Fruit fly (Drosophila melanogaster) whole organism, embryonic: ENCODE data around the gene CG5050.

ENCODE experiments used
- CG10321 ChIP-seq: fragments of 200-800 bp; sonication (Bioruptor generic); IDR thresholded peaks from 2 replicates; pipeline ENCODE4 v1.3.6; 2022; ENCODE audit warnings: missing biosample characterization, missing genetic modification characterization
- CG10654 ChIP-seq: fragments of 200-800 bp; sonication (Bioruptor generic); optimal IDR thresholded peaks from 2 replicates; lab custom pipeline; 2016; ENCODE audit warnings: missing biosample characterization, missing genetic modification characterization
- CG10979 ChIP-seq: fragments of 200-800 bp; sonication (Bioruptor generic); optimal IDR thresholded peaks from 2 replicates; lab custom pipeline; 2018; ENCODE audit warnings: missing biosample characterization, mild to moderate bottlenecking, missing genetic modification characterization, moderate library complexity
- CG11093 ChIP-seq: fragments of 200-800 bp; sonication (Bioruptor generic); IDR thresholded peaks from 3 replicates; pipeline ENCODE4 v1.3.6; 2022; ENCODE audit warnings: missing biosample characterization, missing genetic modification characterization
- CG12236 ChIP-seq: fragments of 200-800 bp; sonication (Bioruptor generic); optimal IDR thresholded peaks from 2 replicates; lab custom pipeline; 2016; ENCODE audit warnings: missing biosample characterization, missing genetic modification characterization
- CG12744 ChIP-seq: fragments of 200-800 bp; sonication (Bioruptor generic); optimal IDR thresholded peaks from 2 replicates; lab custom pipeline; 2016; ENCODE audit warnings: missing biosample characterization, missing genetic modification characterization
- CG13123 ChIP-seq: fragments of 200-800 bp; sonication (Bioruptor generic); optimal IDR thresholded peaks from 2 replicates; lab custom pipeline; 2016; ENCODE audit warnings: missing biosample characterization, missing genetic modification characterization
- CG15011 ChIP-seq: fragments of 200-800 bp; sonication (Bioruptor generic); optimal IDR thresholded peaks from 3 replicates; lab custom pipeline; 2018; ENCODE audit warnings: missing biosample characterization, mild to moderate bottlenecking, missing genetic modification characterization
- CG1647 ChIP-seq: fragments of 200-800 bp; sonication (Bioruptor generic); optimal IDR thresholded peaks from 3 replicates; lab custom pipeline; 2016; ENCODE audit warnings: missing biosample characterization, missing genetic modification characterization
- CG17385 ChIP-seq: fragments of 200-800 bp; sonication (Bioruptor generic); optimal IDR thresholded peaks from 3 replicates; lab custom pipeline; 2018; ENCODE audit warnings: missing biosample characterization, mild to moderate bottlenecking, missing genetic modification characterization
- CG18262 ChIP-seq: fragments of 200-800 bp; optimal IDR thresholded peaks from 3 replicates; lab custom pipeline; 2019; ENCODE audit warnings: missing biosample characterization, mild to moderate bottlenecking, missing genetic modification characterization, moderate library complexity
- CG2712 ChIP-seq: fragments of 200-800 bp; optimal IDR thresholded peaks from 3 replicates; lab custom pipeline; 2019; ENCODE audit warnings: missing biosample characterization, mild to moderate bottlenecking, missing genetic modification characterization, moderate library complexity
- CG31441 ChIP-seq: fragments of 200-800 bp; sonication (Bioruptor generic); IDR thresholded peaks from 2 replicates; pipeline ENCODE4 v1.3.6; 2022; ENCODE audit warnings: missing biosample characterization, missing genetic modification characterization
- CG4707 ChIP-seq: fragments of 200-800 bp; sonication (Bioruptor generic); optimal IDR thresholded peaks from 2 replicates; lab custom pipeline; 2018; ENCODE audit warnings: missing biosample characterization, mild to moderate bottlenecking, missing genetic modification characterization, moderate library complexity
- CG5180 ChIP-seq: fragments of 200-800 bp; sonication (Bioruptor generic); optimal IDR thresholded peaks from 3 replicates; lab custom pipeline; 2017; ENCODE audit warnings: missing biosample characterization, missing genetic modification characterization, mild to moderate bottlenecking, moderate library complexity, missing genetic modification reagents
- CG6689 ChIP-seq: fragments of 200-800 bp; sonication (Bioruptor generic); IDR thresholded peaks from 2 replicates; pipeline ENCODE4 v1.3.6; 2022; ENCODE audit warnings: missing biosample characterization, missing genetic modification characterization
- CG6813 ChIP-seq: fragments of 200-800 bp; sonication (Bioruptor generic); optimal IDR thresholded peaks from 2 replicates; lab custom pipeline; 2017; ENCODE audit warnings: missing biosample characterization, missing genetic modification characterization, mild to moderate bottlenecking, moderate library complexity, missing genetic modification reagents
- CG8478 ChIP-seq: fragments of >200 bp; optimal IDR thresholded peaks from 2 replicates; lab custom pipeline; 2018
- CG9797 ChIP-seq: fragments of 200-800 bp; sonication (Bioruptor generic); optimal IDR thresholded peaks from 3 replicates; lab custom pipeline; 2018; ENCODE audit warnings: missing biosample characterization, mild to moderate bottlenecking, missing genetic modification characterization
- D ChIP-seq, 2 experiments: fragments of 200-800 bp in 1 of 2; fragments of >200 bp in 1 of 2; sonication (Bioruptor generic) in 1 of 2; optimal IDR thresholded peaks; 2 replicates in 1 of 2; 3 replicates in 1 of 2; lab custom pipeline; 2017; ENCODE audit warnings: mild to moderate bottlenecking in 1 of 2, missing biosample characterization in 1 of 2, missing genetic modification characterization in 1 of 2, missing genetic modification reagents in 1 of 2
- D19A ChIP-seq: fragments of 200-800 bp; optimal IDR thresholded peaks from 3 replicates; lab custom pipeline; 2019; ENCODE audit warnings: missing biosample characterization, mild to moderate bottlenecking, missing genetic modification characterization, moderate library complexity
- Dp ChIP-seq: fragments of 200-800 bp; sonication (Bioruptor generic); optimal IDR thresholded peaks from 2 replicates; lab custom pipeline; 2018; ENCODE audit warnings: missing biosample characterization, mild to moderate bottlenecking, missing genetic modification characterization, moderate library complexity
- HLHmδ ChIP-seq: fragments of 200-800 bp; sonication (Bioruptor generic); optimal IDR thresholded peaks from 2 replicates; lab custom pipeline; 2018; ENCODE audit warnings: missing biosample characterization, mild to moderate bottlenecking, missing genetic modification characterization, moderate library complexity
- Kr ChIP-seq: fragments of 200-800 bp; sonication (Bioruptor generic); optimal IDR thresholded peaks from 2 replicates; lab custom pipeline; 2017; ENCODE audit warnings: missing biosample characterization, mild to moderate bottlenecking, missing genetic modification characterization
- Lim3 ChIP-seq: fragments of 200-800 bp; sonication (Bioruptor generic); IDR thresholded peaks from 2 replicates; pipeline ENCODE4 v1.3.6; 2022; ENCODE audit warnings: missing biosample characterization, missing genetic modification characterization
- Mad ChIP-seq: fragments of 200-800 bp; sonication (Bioruptor generic); optimal IDR thresholded peaks from 2 replicates; lab custom pipeline; 2016; ENCODE audit warnings: missing biosample characterization, missing genetic modification characterization
- NK7.1 ChIP-seq: fragments of 200-800 bp; sonication (Bioruptor generic); optimal IDR thresholded peaks from 3 replicates; lab custom pipeline; 2016; ENCODE audit warnings: missing biosample characterization, missing genetic modification characterization
- Nf-YC ChIP-seq: fragments of 200-800 bp; optimal IDR thresholded peaks from 3 replicates; lab custom pipeline; 2019; ENCODE audit warnings: missing biosample characterization, mild to moderate bottlenecking, missing genetic modification characterization, moderate library complexity
- NfI ChIP-seq: fragments of 200-800 bp; sonication (Bioruptor generic); optimal IDR thresholded peaks from 3 replicates; lab custom pipeline; 2018; ENCODE audit warnings: missing biosample characterization, mild to moderate bottlenecking, missing genetic modification characterization, moderate library complexity
- Sox100B ChIP-seq: fragments of 200-800 bp; sonication (Bioruptor generic); optimal IDR thresholded peaks from 3 replicates; lab custom pipeline; 2018; ENCODE audit warnings: missing biosample characterization, mild to moderate bottlenecking, missing genetic modification characterization
- Tbp ChIP-seq: fragments of >200 bp; optimal IDR thresholded peaks from 2 replicates; lab custom pipeline; 2018; ENCODE audit warnings: missing biosample characterization, missing genetic modification characterization
- caup ChIP-seq: fragments of 200-800 bp; sonication (Bioruptor generic); optimal IDR thresholded peaks from 3 replicates; lab custom pipeline; 2017; ENCODE audit warnings: missing biosample characterization, mild to moderate bottlenecking, missing genetic modification characterization, moderate library complexity; ENCODE audit not compliant: severe bottlenecking
- crp ChIP-seq, 2 experiments: fragments of 200-800 bp; sonication (Bioruptor generic); optimal IDR thresholded peaks; 2 replicates in 1 of 2; 3 replicates in 1 of 2; lab custom pipeline; 2017; ENCODE audit warnings: missing biosample characterization in 2 of 2, missing genetic modification characterization in 2 of 2, mild to moderate bottlenecking in 1 of 2, moderate library complexity in 1 of 2
- esg ChIP-seq: fragments of 200-800 bp; sonication (Bioruptor generic); conservative IDR thresholded peaks from 2 replicates; pipeline ENCODE4 v1.3.6; 2022; ENCODE audit warnings: missing biosample characterization, missing genetic modification characterization
- fd64A ChIP-seq: fragments of 200-800 bp; sonication (Bioruptor generic); optimal IDR thresholded peaks from 3 replicates; lab custom pipeline; 2018; ENCODE audit warnings: missing biosample characterization, mild to moderate bottlenecking, missing genetic modification characterization
- gem ChIP-seq: fragments of 200-800 bp; sonication (Bioruptor generic); optimal IDR thresholded peaks from 2 replicates; lab custom pipeline; 2019; ENCODE audit warnings: missing biosample characterization, mild to moderate bottlenecking, missing genetic modification characterization, moderate library complexity
- h ChIP-seq: fragments of >200 bp; optimal IDR thresholded peaks from 2 replicates; lab custom pipeline; 2017
- ind ChIP-seq: fragments of 200-800 bp; sonication (Bioruptor generic); optimal IDR thresholded peaks from 3 replicates; lab custom pipeline; 2016; ENCODE audit warnings: missing biosample characterization, missing genetic modification characterization
- inv ChIP-seq: fragments of 200-800 bp; sonication (Bioruptor generic); IDR thresholded peaks from 2 replicates; pipeline ENCODE4 v1.3.6; 2022; ENCODE audit warnings: missing biosample characterization, missing genetic modification characterization; ENCODE audit not compliant: partially characterized antibody
- jing ChIP-seq: fragments of 200-800 bp; sonication (Bioruptor generic); optimal IDR thresholded peaks from 2 replicates; lab custom pipeline; 2018; ENCODE audit warnings: missing biosample characterization, mild to moderate bottlenecking, missing genetic modification characterization
- kah ChIP-seq: fragments of 200-800 bp; sonication (Bioruptor generic); optimal IDR thresholded peaks from 2 replicates; lab custom pipeline; 2018; ENCODE audit warnings: missing biosample characterization, mild to moderate bottlenecking, missing genetic modification characterization
- nerfin-1 ChIP-seq: fragments of 200-800 bp; sonication (Bioruptor generic); optimal IDR thresholded peaks from 3 replicates; lab custom pipeline; 2019; ENCODE audit warnings: missing biosample characterization, mild to moderate bottlenecking, missing genetic modification characterization, moderate library complexity
- pho ChIP-seq: fragments of 200-800 bp; sonication (Bioruptor generic); optimal IDR thresholded peaks from 2 replicates; lab custom pipeline; 2016; ENCODE audit warnings: missing biosample characterization, missing genetic modification characterization
- phol ChIP-seq: fragments of 200-800 bp; sonication (Bioruptor generic); optimal IDR thresholded peaks from 3 replicates; lab custom pipeline; 2018; ENCODE audit warnings: missing biosample characterization, mild to moderate bottlenecking, missing genetic modification characterization, moderate library complexity
- pita ChIP-seq: fragments of 200-800 bp; sonication (Bioruptor generic); optimal IDR thresholded peaks from 2 replicates; lab custom pipeline; 2017; ENCODE audit warnings: missing biosample characterization, mild to moderate bottlenecking, missing genetic modification characterization
- pum ChIP-seq: fragments of 200-800 bp; sonication (Bioruptor generic); optimal IDR thresholded peaks from 2 replicates; lab custom pipeline; 2016; ENCODE audit warnings: missing biosample characterization, missing genetic modification characterization
- row ChIP-seq: fragments of 200-800 bp; sonication (Bioruptor generic); IDR thresholded peaks from 3 replicates; pipeline ENCODE4 v1.3.6; 2022; ENCODE audit warnings: missing biosample characterization, missing genetic modification characterization
- slbo ChIP-seq: fragments of 200-800 bp; sonication (Bioruptor generic); IDR thresholded peaks from 2 replicates; pipeline ENCODE4 v1.3.6; 2022; ENCODE audit warnings: missing biosample characterization, missing genetic modification characterization
- tap ChIP-seq: fragments of 200-800 bp; optimal IDR thresholded peaks from 3 replicates; lab custom pipeline; 2019; ENCODE audit warnings: missing biosample characterization, mild to moderate bottlenecking, missing genetic modification characterization, moderate library complexity
- yki ChIP-seq: fragments of >200 bp; optimal IDR thresholded peaks from 3 replicates; lab custom pipeline; 2018
- zen ChIP-seq: fragments of 200-800 bp; sonication (Bioruptor generic); optimal IDR thresholded peaks from 3 replicates; lab custom pipeline; 2018; ENCODE audit warnings: missing biosample characterization, mild to moderate bottlenecking, missing genetic modification characterization, moderate library complexity

The CG5050 gene

dm6 chr2L:17484174-17484573, 31.4 kb downstream of the CG5050 start, which contains the start of the genes GCS2beta and CG5131 (continued):
- TF ChIP-seq CG6813 (peak; percentile 78), crp (GFP tag; optimal IDR thresholded peaks at IDR 0.05; lab: Kevin White, UChicago) (peak; percentile 87 to 93), Dp (GFP tag; lab: Kevin White, UChicago) (peak; percentile 70), pum (peak; percentile 97), D19A (tag; lab: Kevin White, UChicago) (no peak), caup (peak; percentile 90), pho (peak; percentile 98), CG9797 (GFP tag; lab: Kevin White, UChicago) (peak; percentile 61), Nf-YC (tag; lab: Kevin White, UChicago) (no peak), CG1647 (GFP tag; lab: Kevin White, UChicago) (peak; percentile 94), tap (tag; lab: Kevin White, UChicago) (peak; percentile 62), CG12744 (GFP tag; lab: Kevin White, UChicago) (peak; percentile 75), CG2712 (tag; lab: Kevin White, UChicago) (peak; percentile 90), CG31441 (GFP tag; lab: Robert Waterston, UW) (peak; percentile 81), nerfin-1 (tag; lab: Kevin White, UChicago) (peak; percentile 95), CG6689 (GFP tag; lab: Robert Waterston, UW) (peak; percentile 92), CG13123 (peak; percentile 88), pita (no peak), CG10321 (GFP tag; lab: Robert Waterston, UW) (peak; percentile 66), D (optimal IDR thresholded peaks at IDR 0.05; lab: Kevin White, UChicago) (no peak), D (GFP tag; optimal IDR thresholded peaks at IDR 0.05; lab: Kevin White, UChicago) (peak; percentile 79), CG8478 (lab: Kevin White, UChicago) (no peak), HLHmδ (GFP tag; lab: Kevin White, UChicago) (no peak), phol (tag; lab: Kevin White, UChicago) (peak; percentile 95), slbo (GFP tag; lab: Robert Waterston, UW) (peak; percentile 98), CG4707 (GFP tag; lab: Kevin White, UChicago) (peak; percentile 24), CG18262 (tag; lab: Kevin White, UChicago) (peak; percentile 81), CG17385 (GFP tag; lab: Kevin White, UChicago) (peak; percentile 78), jing (peak; percentile 87), Kr (GFP tag; lab: Kevin White, UChicago) (no peak), ind (peak; percentile 97), Lim3 (peak; percentile 47; the same call in 1 of the 2 replicates), NK7.1 (GFP tag; lab: Kevin White, UChicago) (peak; percentile 84), Tbp (GFP tag; lab: Kevin White, UChicago) (no peak), yki (lab: Kevin White, UChicago) (no peak), CG15011 (GFP tag; lab: Kevin White, UChicago) (peak; percentile 70), CG5180 (GFP tag; lab: Kevin White, UChicago) (peak; percentile 50), inv (GFP tag; lab: Robert Waterston, UW) (peak; percentile 88), kah (GFP tag; lab: Kevin White, UChicago) (peak; percentile 54), row (GFP tag; lab: Robert Waterston, UW) (peak; percentile 94), CG10979 (tag; lab: Kevin White, UChicago) (peak; percentile 78), zen (peak; percentile 86), gem (tag; lab: Kevin White, UChicago) (peak; percentile 95), CG10654 (GFP tag; lab: Kevin White, UChicago) (peak; percentile 93), CG12236 (peak; percentile 82), h (lab: Kevin White, UChicago) (no peak), esg (peak; percentile 94), CG11093 (peak; percentile 84), Sox100B (GFP tag; lab: Kevin White, UChicago) (peak; percentile 77), Mad (GFP tag; lab: Kevin White, UChicago) (peak; percentile 97), NfI (GFP tag; lab: Kevin White, UChicago) (peak; percentile 95), fd64A (peak; percentile 58)
